Fruit fly (Drosophila melanogaster): ENCODE data around the gene NTPase.

NTPase gene

dm6 chr2L:2930646-2931045 is 45.0 kb upstream of the NTPase start:
- TF ChIP-seq Hnf4 (GFP tag; optimal IDR thresholded peaks at IDR 0.05) (no peak), sage (GFP tag; optimal IDR thresholded peaks at IDR 0.05) (no peak), CG9705 (GFP tag; optimal IDR thresholded peaks at IDR 0.05) (no peak), Dfd (GFP tag; optimal IDR thresholded peaks at IDR 0.05) (no peak), rgr (GFP tag; optimal IDR thresholded peaks at IDR 0.05) (no peak), Jra (GFP tag; optimal IDR thresholded peaks at IDR 0.05) (no peak), Rel (GFP tag; optimal IDR thresholded peaks at IDR 0.05) (no peak), Rel (tag; optimal IDR thresholded peaks at IDR 0.05) (no peak), br (GFP tag; optimal IDR thresholded peaks at IDR 0.05) (no peak), HLH106 (tag; optimal IDR thresholded peaks at IDR 0.05) (no peak), brk (GFP tag; optimal IDR thresholded peaks at IDR 0.05) (no peak), tai (GFP tag; optimal IDR thresholded peaks at IDR 0.05) (no peak), dl (GFP tag; optimal IDR thresholded peaks at IDR 0.05; ENCODE audit: insufficient read depth in 1 of 2, partially characterized antibody in 2 of 2) (no peak), N (GFP tag; optimal IDR thresholded peaks at IDR 0.05) (no peak), CG32264 (GFP tag; optimal IDR thresholded peaks at IDR 0.05) (no peak), Dif (GFP tag; optimal IDR thresholded peaks at IDR 0.05; ENCODE audit: partially characterized antibody) (no peak), sv (GFP tag; optimal IDR thresholded peaks at IDR 0.05) (no peak)

DNA sequence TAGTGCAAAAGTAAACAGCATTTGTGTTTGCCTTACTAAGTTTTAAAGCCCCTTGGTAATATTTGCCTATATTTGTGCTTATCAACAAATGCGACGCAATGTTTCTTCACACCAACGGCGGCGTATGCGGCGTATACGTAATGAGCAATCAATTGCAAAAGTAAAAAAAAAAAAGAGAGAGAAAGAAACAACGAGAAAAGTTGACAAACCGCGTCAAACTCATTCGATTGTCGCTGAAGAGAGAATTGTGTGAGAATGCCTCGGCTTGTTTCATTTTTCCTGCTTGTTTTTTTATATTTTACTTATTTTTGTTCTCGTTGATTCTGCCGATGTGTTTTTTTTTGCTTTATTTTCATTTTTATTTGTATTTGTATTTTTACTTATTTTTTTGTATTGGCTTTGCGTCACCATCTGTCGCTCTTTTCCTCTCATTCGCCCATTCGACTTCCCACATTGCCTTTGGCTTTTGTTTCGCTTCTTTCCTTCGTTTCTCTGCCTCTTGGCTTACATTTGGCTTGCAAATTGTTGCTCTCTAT is 38.7 kb upstream of the NTPase start:
- TF ChIP-seq HLH106 (tag; optimal IDR thresholded peaks at IDR 0.05) (peak; percentile 2), N (GFP tag; optimal IDR thresholded peaks at IDR 0.05) (no peak), foxo (GFP tag; optimal IDR thresholded peaks at IDR 0.05) (no peak), CG32264 (GFP tag; optimal IDR thresholded peaks at IDR 0.05) (peak; percentile 53), Myc (optimal IDR thresholded peaks at IDR 0.05) (no peak), psq (GFP tag; optimal IDR thresholded peaks at IDR 0.05) (peak; percentile 58), fru (GFP tag; optimal IDR thresholded peaks at IDR 0.05) (peak; percentile 41), Rel (GFP tag; optimal IDR thresholded peaks at IDR 0.05) (peak; percentile 85), Rel (tag; optimal IDR thresholded peaks at IDR 0.05) (no peak), brk (GFP tag; optimal IDR thresholded peaks at IDR 0.05) (peak; percentile 42), dsf (GFP tag; optimal IDR thresholded peaks at IDR 0.05; ENCODE audit: borderline replicate concordance) (no peak), CrebA (GFP tag; optimal IDR thresholded peaks at IDR 0.05; ENCODE audit: borderline replicate concordance) (peak; percentile 86), dl (GFP tag; optimal IDR thresholded peaks at IDR 0.05; ENCODE audit: insufficient read depth in 1 of 2, partially characterized antibody in 2 of 2) (no peak), Dif (GFP tag; optimal IDR thresholded peaks at IDR 0.05; ENCODE audit: partially characterized antibody) (no peak), Hr78 (GFP tag; optimal IDR thresholded peaks at IDR 0.05) (no peak), tai (GFP tag; optimal IDR thresholded peaks at IDR 0.05) (no peak), Mio (GFP tag; optimal IDR thresholded peaks at IDR 0.05) (no peak), br (GFP tag; optimal IDR thresholded peaks at IDR 0.05) (peak; percentile 53), GATAd (GFP tag; optimal IDR thresholded peaks at IDR 0.05) (peak; percentile 32), sage (GFP tag; optimal IDR thresholded peaks at IDR 0.05) (peak; percentile 32), Hnf4 (GFP tag; optimal IDR thresholded peaks at IDR 0.05) (peak; percentile 43), Sp1 (GFP tag; optimal IDR thresholded peaks at IDR 0.05) (peak; percentile 93)

DNA sequence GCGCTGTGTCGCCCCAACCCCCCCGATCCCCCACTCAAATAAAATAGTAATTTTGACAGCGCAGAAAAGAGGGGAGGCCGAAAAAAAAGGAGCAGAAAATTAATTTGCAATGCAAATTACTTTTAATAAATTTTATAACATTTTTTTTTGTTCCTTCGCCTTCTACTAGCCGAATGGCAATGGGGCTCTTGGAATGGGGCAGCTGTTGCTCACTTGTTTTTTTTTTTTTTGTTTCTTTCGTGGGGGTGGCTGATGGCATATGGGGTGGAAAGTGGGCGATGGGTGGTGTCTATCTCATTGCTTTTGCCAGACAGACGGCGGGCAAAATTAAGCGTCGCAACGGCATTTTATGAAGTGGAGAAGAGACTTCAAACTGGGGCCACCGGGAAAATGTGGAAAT is 35.0 kb upstream of the NTPase start:
- TF ChIP-seq sv (GFP tag; optimal IDR thresholded peaks at IDR 0.05) = no peak
- no peak for TF ChIP-seq Rel (GFP tag; optimal IDR thresholded peaks at IDR 0.05)
- no peak for TF ChIP-seq Rel (tag; optimal IDR thresholded peaks at IDR 0.05)
- no peak for TF ChIP-seq Jra (GFP tag; optimal IDR thresholded peaks at IDR 0.05)
- TF ChIP-seq usp (GFP tag; optimal IDR thresholded peaks at IDR 0.05) = no peak
- TF ChIP-seq CG9705 (GFP tag; optimal IDR thresholded peaks at IDR 0.05) = no peak

DNA sequence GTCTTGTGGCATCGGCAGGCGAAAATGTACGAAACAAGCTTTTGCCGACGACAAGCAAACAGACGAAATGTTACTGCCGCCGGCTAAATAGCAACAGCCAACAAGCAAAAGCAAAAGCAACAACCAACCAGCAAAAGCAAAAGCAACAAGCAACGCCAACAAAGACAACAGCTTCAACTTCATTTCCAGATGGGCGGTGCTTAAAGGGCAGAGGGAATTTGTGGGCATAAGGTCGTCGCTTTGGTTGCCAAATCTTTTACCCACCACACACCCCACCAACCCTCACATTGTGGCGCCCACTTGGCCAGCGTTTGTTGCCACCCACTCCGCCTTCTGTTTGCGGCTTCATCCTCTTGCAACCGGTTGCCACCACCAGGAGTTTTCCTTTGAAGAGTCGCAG is 25.3 kb upstream of the NTPase start:
- TF ChIP-seq Hr78 (GFP tag; optimal IDR thresholded peaks at IDR 0.05) (no peak), Sp1 (GFP tag; optimal IDR thresholded peaks at IDR 0.05) (no peak), Abd-B (GFP tag; optimal IDR thresholded peaks at IDR 0.05) (no peak), HLH106 (tag; optimal IDR thresholded peaks at IDR 0.05) (no peak), Hnf4 (GFP tag; optimal IDR thresholded peaks at IDR 0.05) (no peak), psq (GFP tag; optimal IDR thresholded peaks at IDR 0.05) (no peak), dsf (GFP tag; optimal IDR thresholded peaks at IDR 0.05; ENCODE audit: borderline replicate concordance) (no peak), jim (GFP tag; optimal IDR thresholded peaks at IDR 0.05) (no peak), dl (GFP tag; optimal IDR thresholded peaks at IDR 0.05; ENCODE audit: insufficient read depth in 1 of 2, partially characterized antibody in 2 of 2) (no peak)

dm6 chr2L:2909495-2909894 is 23.8 kb upstream of the NTPase start:
- no peak for TF ChIP-seq Mio (GFP tag; optimal IDR thresholded peaks at IDR 0.05)
- no peak for TF ChIP-seq pan (optimal IDR thresholded peaks at IDR 0.05)
- peak; percentile 9 for TF ChIP-seq Vsx2 (GFP tag; optimal IDR thresholded peaks at IDR 0.05; ENCODE audit: partially characterized antibody)
- TF ChIP-seq br (GFP tag; optimal IDR thresholded peaks at IDR 0.05) = no peak
- peak; percentile 72 for TF ChIP-seq Hr83 (GFP tag; optimal IDR thresholded peaks at IDR 0.05; ENCODE audit: poor library complexity, severe bottlenecking)
- TF ChIP-seq dmrt93B (GFP tag; optimal IDR thresholded peaks at IDR 0.05) = no peak
